Worm (Caenorhabditis elegans) whole organism, L4 larva: ENCODE results near the gene F48G7.4.

Source experiments
- F26F4.8 ChIP-seq: fragments of 200-800 bp; sonication (Bioruptor generic); conservative IDR thresholded peaks from 2 replicates; pipeline ENCODE4 v1.3.6; 2022; ENCODE audit warnings: missing genetic modification characterization, missing compliant biosample characterization
- T20F7.1 ChIP-seq: fragments of 200-800 bp; sonication (Bioruptor generic); optimal IDR thresholded peaks from 2 replicates; lab custom pipeline; 2018; ENCODE audit warnings: mild to moderate bottlenecking, missing genetic modification characterization, missing compliant biosample characterization
- Y105C5A.15 ChIP-seq: fragments of 200-800 bp; sonication (Bioruptor generic); IDR thresholded peaks from 2 replicates; pipeline ENCODE4 v1.3.6; 2022; ENCODE audit warnings: missing genetic modification characterization, missing compliant biosample characterization
- ZK546.5 ChIP-seq, 2 experiments: sonication (generic microtip); optimal IDR thresholded peaks; 2 replicates each; lab custom pipeline; 2017; ENCODE audit warnings: missing biosample characterization in 2 of 2, missing genetic modification characterization in 2 of 2
- aha-1 ChIP-seq: fragments of 150-350 bp; peaks from one replicate; lab custom pipeline; 2014; ENCODE audit warnings: missing biosample characterization, missing genetic modification characterization
- ceh-28 ChIP-seq: fragments of 150-350 bp; optimal IDR thresholded peaks from 2 replicates; lab custom pipeline; 2014; ENCODE audit warnings: missing biosample characterization, missing genetic modification reagents, missing genetic modification characterization
- dmd-6 ChIP-seq: fragments of 200-800 bp; sonication (Bioruptor generic); IDR thresholded peaks from 2 replicates; pipeline ENCODE4 v1.3.6; 2022; ENCODE audit warnings: missing genetic modification reagents, missing genetic modification characterization, missing compliant biosample characterization
- duxl-1 ChIP-seq: sonication (generic microtip); optimal IDR thresholded peaks from 2 replicates; lab custom pipeline; 2016; ENCODE audit warnings: mild to moderate bottlenecking, missing genetic modification characterization, moderate library complexity, missing compliant biosample characterization; ENCODE audit not compliant: poor library complexity
- egl-27 ChIP-seq: sonication (generic microtip); optimal IDR thresholded peaks from 3 replicates; lab custom pipeline; 2017; ENCODE audit warnings: missing biosample characterization, missing genetic modification reagents, missing genetic modification characterization
- hlh-30 ChIP-seq: sonication (generic microtip); optimal IDR thresholded peaks from 2 replicates; lab custom pipeline; 2017; ENCODE audit warnings: antibody characterized with exemption, mild to moderate bottlenecking, missing genetic modification characterization, missing compliant biosample characterization; ENCODE audit not compliant: insufficient read depth
- hmg-1.1 ChIP-seq: fragments of 200-800 bp; sonication (Bioruptor generic); IDR thresholded peaks from 2 replicates; pipeline ENCODE4 v1.3.6; 2022; ENCODE audit warnings: missing genetic modification reagents, missing genetic modification characterization, missing compliant biosample characterization
- lin-1 ChIP-seq: fragments of 200-800 bp; sonication (Bioruptor generic); IDR thresholded peaks from 2 replicates; pipeline ENCODE4 v1.3.6; 2022; ENCODE audit warnings: missing genetic modification reagents, missing genetic modification characterization, missing compliant biosample characterization
- lin-15B ChIP-seq: fragments of 150-350 bp; sonication (generic microtip); optimal IDR thresholded peaks from 3 replicates; lab custom pipeline; 2014; ENCODE audit warnings: missing biosample characterization, missing genetic modification characterization
- lir-3 ChIP-seq: sonication (generic microtip); optimal IDR thresholded peaks from 2 replicates; lab custom pipeline; 2016; ENCODE audit warnings: mild to moderate bottlenecking, missing genetic modification characterization, missing compliant biosample characterization
- lsy-2 ChIP-seq, 2 experiments: fragments of 150-350 bp in 1 of 2; sonication (generic microtip) in 1 of 2; optimal IDR thresholded peaks; 2 replicates each; lab custom pipeline; 2014 to 2017; ENCODE audit warnings: missing biosample characterization in 2 of 2, missing genetic modification characterization in 2 of 2
- madf-9 ChIP-seq: fragments of 200-800 bp; sonication (Bioruptor generic); conservative IDR thresholded peaks from 2 replicates; pipeline ENCODE4 v1.3.6; 2022; ENCODE audit warnings: missing genetic modification reagents, missing genetic modification characterization, missing compliant biosample characterization
- mdl-1 ChIP-seq, 2 experiments: fragments of 150-350 bp in 1 of 2; sonication (generic microtip) in 1 of 2; optimal IDR thresholded peaks; 2 replicates each; lab custom pipeline; 2014 to 2017; ENCODE audit warnings: missing biosample characterization in 2 of 2, missing genetic modification characterization in 2 of 2
- mep-1 ChIP-seq: fragments of 150-350 bp; sonication (generic microtip); optimal IDR thresholded peaks from 3 replicates; lab custom pipeline; 2014; ENCODE audit warnings: missing biosample characterization, missing genetic modification characterization
- mxl-2 ChIP-seq: fragments of 200-800 bp; sonication (Bioruptor generic); conservative IDR thresholded peaks from 2 replicates; pipeline ENCODE4 v1.3.6; 2022; ENCODE audit warnings: missing genetic modification reagents, missing genetic modification characterization, missing compliant biosample characterization
- mxl-3 ChIP-seq: fragments of 200-800 bp; sonication (Bioruptor generic); optimal IDR thresholded peaks from 2 replicates; lab custom pipeline; 2018; ENCODE audit warnings: mild to moderate bottlenecking, missing genetic modification characterization, missing compliant biosample characterization
- nhr-11 ChIP-seq: fragments of 150-350 bp; optimal IDR thresholded peaks from 2 replicates; lab custom pipeline; 2014; ENCODE audit warnings: missing biosample characterization, missing genetic modification characterization
- nhr-25 ChIP-seq: sonication (generic microtip); optimal IDR thresholded peaks from 2 replicates; lab custom pipeline; 2017; ENCODE audit warnings: missing genetic modification characterization, mild to moderate bottlenecking, missing compliant biosample characterization, antibody characterized with exemption, moderate library complexity, borderline replicate concordance; ENCODE audit not compliant: insufficient read depth
- nhr-28 ChIP-seq: fragments of 150-350 bp; optimal IDR thresholded peaks from 2 replicates; lab custom pipeline; 2014; ENCODE audit warnings: missing biosample characterization, missing genetic modification characterization
- nhr-76 ChIP-seq: fragments of 150-350 bp; optimal IDR thresholded peaks from 2 replicates; lab custom pipeline; 2014; ENCODE audit warnings: missing biosample characterization, missing genetic modification characterization
- nhr-77 ChIP-seq: fragments of 150-350 bp; optimal IDR thresholded peaks from 2 replicates; lab custom pipeline; 2014; ENCODE audit warnings: missing biosample characterization, missing genetic modification characterization
- pha-4 ChIP-seq, 2 experiments: fragments of 150-350 bp in 1 of 2; fragments of 200-800 bp in 1 of 2; sonication (Bioruptor generic) in 1 of 2; IDR thresholded peaks in 1 of 2; optimal IDR thresholded peaks in 1 of 2; 2 replicates each; pipeline versions ENCODE4 v1.3.6 to Lab custom; 2014 to 2022; ENCODE audit warnings: missing genetic modification characterization in 2 of 2, missing genetic modification reagents in 2 of 2, missing biosample characterization in 1 of 2, missing compliant biosample characterization in 1 of 2
- snpc-4 ChIP-seq: fragments of 150-350 bp; optimal IDR thresholded peaks from 2 replicates; lab custom pipeline; 2014; ENCODE audit warnings: missing biosample characterization, missing genetic modification characterization
- tra-1 ChIP-seq: fragments of 200-800 bp; sonication (Bioruptor generic); IDR thresholded peaks from 2 replicates; pipeline ENCODE4 v1.3.6; 2022; ENCODE audit warnings: missing genetic modification reagents, missing genetic modification characterization, missing compliant biosample characterization
- zag-1 ChIP-seq: fragments of 150-350 bp; optimal IDR thresholded peaks from 2 replicates; lab custom pipeline; 2014; ENCODE audit warnings: missing biosample characterization, missing genetic modification characterization
- zfp-3 ChIP-seq: fragments of 200-800 bp; sonication (Bioruptor generic); conservative IDR thresholded peaks from 2 replicates; pipeline ENCODE4 v1.3.6; 2022; ENCODE audit warnings: missing genetic modification reagents, missing genetic modification characterization, missing compliant biosample characterization
- zip-11 ChIP-seq: fragments of 200-800 bp; sonication (Bioruptor generic); IDR thresholded peaks from 2 replicates; pipeline ENCODE4 v1.3.6; 2022; ENCODE audit warnings: missing genetic modification characterization, missing compliant biosample characterization
- ztf-11 ChIP-seq: fragments of 150-350 bp; optimal IDR thresholded peaks from 2 replicates; lab custom pipeline; 2014; ENCODE audit warnings: missing biosample characterization, missing genetic modification characterization

The F48G7.4 gene

DNA sequence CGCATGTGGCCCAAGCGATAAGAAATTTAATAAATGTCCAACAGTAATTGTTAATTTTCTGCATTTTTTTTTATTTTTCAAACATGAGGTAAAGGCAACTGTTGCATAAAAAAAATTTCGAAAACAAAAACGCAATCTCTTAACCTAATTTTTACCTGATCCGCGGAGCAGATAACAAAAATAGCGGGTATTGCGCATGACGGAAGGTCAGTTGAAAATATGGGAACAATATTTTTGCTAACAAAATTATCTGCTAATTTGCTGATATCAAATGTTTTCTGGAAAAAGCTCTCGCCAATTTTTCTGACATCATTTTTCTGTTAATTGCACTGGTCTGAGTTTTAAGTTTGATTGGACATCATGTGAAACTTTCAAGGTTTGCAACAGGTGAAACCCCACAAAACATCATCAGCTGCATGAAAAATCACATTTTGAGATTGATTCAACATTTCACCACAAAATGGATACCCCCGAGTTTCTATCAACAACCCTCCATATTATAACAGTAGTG, 45.1 kb downstream of the F48G7.4 start, which contains the start of the genes F31F4.11 and srh-266:
Gene F31F4.11, minus strand, starts transcription at position 101 of the 511 bp plus-strand sequence.
Gene srh-266, plus strand, starts transcription at position 461 of the 511 bp plus-strand sequence.
- TF ChIP-seq F26F4.8 (GFP tag; lab: Robert Waterston, UW): no peak

DNA sequence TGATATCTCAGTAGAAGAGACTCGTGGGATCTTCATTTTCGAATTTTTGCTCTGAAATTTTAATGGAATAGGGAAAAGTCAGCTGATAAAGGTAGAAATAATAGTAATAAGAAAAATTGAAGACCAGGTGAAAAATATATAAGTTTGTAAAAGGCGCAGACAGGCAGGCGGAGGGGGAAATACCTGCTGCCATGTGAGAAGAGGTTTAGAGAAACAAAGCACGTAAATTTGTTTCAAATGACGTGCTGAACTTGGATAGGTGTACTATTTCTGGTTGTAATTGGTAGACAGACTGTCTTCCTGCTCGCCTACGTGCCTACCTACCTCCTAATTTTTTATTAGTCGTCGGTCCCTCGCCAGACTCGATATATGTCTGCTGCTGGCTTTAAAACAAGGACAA, 48.2 kb downstream of the F48G7.4 start, which contains the start of gene nhr-180:
Gene nhr-180, minus strand, starts transcription at position 52 of the 400 bp plus-strand sequence.
- no peak for TF ChIP-seq nhr-76 (tag; lab: Kevin White, UChicago)
- TF ChIP-seq dmd-6: peak; percentile 61; the same call in 1 of the 2 replicates
- TF ChIP-seq ZK546.5 (tag; optimal IDR thresholded peaks at IDR 0.05; lab: Kevin White, UChicago): no peak
- TF ChIP-seq F26F4.8 (GFP tag; lab: Robert Waterston, UW): no peak
- peak; percentile 33 for TF ChIP-seq mxl-3 (GFP tag; lab: Kevin White, UChicago)
- no peak for TF ChIP-seq lir-3 (tag; lab: Kevin White, UChicago)
- no peak for TF ChIP-seq ceh-28
- TF ChIP-seq zfp-3 (GFP tag; lab: Robert Waterston, UW): no peak
- peak; percentile 37 to 74 for TF ChIP-seq mdl-1 (tag; optimal IDR thresholded peaks at IDR 0.05; lab: Kevin White, UChicago)
- no peak for TF ChIP-seq tra-1 (GFP tag; lab: Robert Waterston, UW)
- TF ChIP-seq nhr-25 (tag; lab: Kevin White, UChicago): no peak
- TF ChIP-seq mxl-2: no peak
- TF ChIP-seq duxl-1 (tag; lab: Kevin White, UChicago): peak; percentile 58
- no peak for TF ChIP-seq ztf-11 (tag; lab: Kevin White, UChicago)
- peak; percentile 69 for TF ChIP-seq hlh-30 (tag; lab: Kevin White, UChicago)
- no peak for TF ChIP-seq nhr-11 (tag; lab: Kevin White, UChicago)
- TF ChIP-seq zag-1 (tag; lab: Kevin White, UChicago): no peak
- no peak for TF ChIP-seq lin-1 (GFP tag; lab: Robert Waterston, UW)
- no peak for TF ChIP-seq lsy-2 (tag; optimal IDR thresholded peaks at IDR 0.05; lab: Kevin White, UChicago)
- no peak for TF ChIP-seq mep-1 (tag; lab: Kevin White, UChicago)
- TF ChIP-seq pha-4 (GFP tag; IDR thresholded peaks at IDR 0.05; lab: Robert Waterston, UW): no peak
- TF ChIP-seq pha-4 (tag; optimal IDR thresholded peaks at IDR 0.05; lab: Kevin White, UChicago): no peak
- no peak for TF ChIP-seq Y105C5A.15
- no peak for TF ChIP-seq lin-15B (tag; lab: Kevin White, UChicago)
- peak; percentile 6 for TF ChIP-seq nhr-77 (tag; lab: Kevin White, UChicago)
- peak; percentile 39 for TF ChIP-seq nhr-28 (tag; lab: Kevin White, UChicago)
- no peak for TF ChIP-seq T20F7.1 (GFP tag; lab: Kevin White, UChicago)
- TF ChIP-seq madf-9 (GFP tag; lab: Robert Waterston, UW): no peak
- TF ChIP-seq snpc-4 (tag; lab: Kevin White, UChicago): no peak
- no peak for TF ChIP-seq egl-27 (tag; lab: Kevin White, UChicago)
- peak; percentile 13 for TF ChIP-seq aha-1 (tag; lab: Kevin White, UChicago)
- TF ChIP-seq zip-11 (GFP tag; lab: Robert Waterston, UW): no peak
- 0 out of 2 replicates have a peak, but pooled peaks have one; percentile 12 for TF ChIP-seq hmg-1.1 (GFP tag; lab: Robert Waterston, UW)
